Fruit fly (Drosophila melanogaster) Kc167 (cell line): Measurements from ENCODE around the gene CG1824.

Experiments
- Myc ChIP-seq: fragments of >200 bp; optimal IDR thresholded peaks from 2 replicates; lab custom pipeline; 2017; ENCODE audit warnings: missing external identifiers
- Sin3A ChIP-seq: fragments of >200 bp; optimal IDR thresholded peaks from 2 replicates; lab custom pipeline; 2018; ENCODE audit warnings: missing external identifiers
- h ChIP-seq: fragments of >200 bp; optimal IDR thresholded peaks from 3 replicates; lab custom pipeline; 2018; ENCODE audit warnings: missing external identifiers
- insv ChIP-seq: fragments of >200 bp; optimal IDR thresholded peaks from 3 replicates; lab custom pipeline; 2018; ENCODE audit warnings: missing external identifiers
- psq ChIP-seq: fragments of >200 bp; optimal IDR thresholded peaks from 2 replicates; lab custom pipeline; 2017; ENCODE audit warnings: missing external identifiers
- ttk ChIP-seq: sonication (Bioruptor generic); optimal IDR thresholded peaks from 2 replicates; lab custom pipeline; 2017; ENCODE audit warnings: missing external identifiers

CG1824 gene

DNA sequence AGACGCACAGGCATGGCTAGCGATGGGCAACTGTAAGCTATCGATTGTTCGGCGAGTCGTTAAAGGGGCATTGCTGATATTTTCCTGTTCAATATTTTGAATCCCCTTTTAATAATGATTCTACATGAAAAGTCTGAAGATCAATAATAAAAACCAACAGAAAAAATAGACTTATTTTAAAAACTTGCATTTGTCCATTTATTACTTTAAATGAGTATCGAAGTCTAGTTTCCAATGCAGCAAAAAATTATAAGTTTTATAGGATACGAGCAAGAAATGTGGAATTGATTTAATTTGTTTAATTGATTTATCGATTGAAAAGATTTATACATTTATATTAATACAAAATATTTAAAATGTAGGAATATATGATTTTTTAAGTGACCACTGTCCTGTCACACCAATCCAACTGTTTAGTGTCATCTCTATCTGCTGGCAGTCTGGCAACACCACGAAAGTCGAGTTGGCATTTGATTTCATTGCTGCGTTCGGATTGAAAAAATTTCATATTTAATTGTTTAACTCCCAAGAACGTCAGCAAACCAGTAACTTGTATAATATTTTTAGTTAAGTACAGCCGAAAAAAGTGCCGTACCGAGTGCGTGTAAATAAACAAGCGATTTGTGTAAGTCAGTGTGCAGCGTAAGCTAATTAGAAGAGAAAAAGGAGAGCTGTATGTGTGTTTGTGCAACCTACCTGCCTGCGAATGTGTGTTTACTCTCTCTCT, at the start of gene CG1824, which contains the start of gene Sec16:
CG1824 (minus strand) TSS at position 15 of the 727 bp plus-strand sequence.
Sec16 (plus strand) TSS at position 438 of the 727 bp plus-strand sequence.
- TF ChIP-seq Myc (lab: Kevin White, UChicago) (no peak), psq (lab: Kevin White, UChicago) (no peak), ttk (lab: Kevin White, UChicago) (no peak), insv (lab: Kevin White, UChicago) (no peak), h (lab: Kevin White, UChicago) (no peak), Sin3A (no peak)

dm6 chrX:12633992-12634391, 38.6 kb upstream of the CG1824 start:
- no peak for TF ChIP-seq psq (lab: Kevin White, UChicago)
- TF ChIP-seq h (lab: Kevin White, UChicago), result no peak
- no peak for TF ChIP-seq Myc (lab: Kevin White, UChicago)
- no peak for TF ChIP-seq insv (lab: Kevin White, UChicago)
- no peak for TF ChIP-seq ttk (lab: Kevin White, UChicago)
- TF ChIP-seq Sin3A, result no peak

- no peak for TF ChIP-seq psq (lab: Kevin White, UChicago)
- TF ChIP-seq ttk (lab: Kevin White, UChicago), result no peak
- TF ChIP-seq Myc (lab: Kevin White, UChicago), result no peak
- no peak for TF ChIP-seq Sin3A
- no peak for TF ChIP-seq h (lab: Kevin White, UChicago)
- TF ChIP-seq insv (lab: Kevin White, UChicago), result no peak
These were observed 37.8 kb upstream of the CG1824 start for dm6 chrX:12633204-12633603.

DNA sequence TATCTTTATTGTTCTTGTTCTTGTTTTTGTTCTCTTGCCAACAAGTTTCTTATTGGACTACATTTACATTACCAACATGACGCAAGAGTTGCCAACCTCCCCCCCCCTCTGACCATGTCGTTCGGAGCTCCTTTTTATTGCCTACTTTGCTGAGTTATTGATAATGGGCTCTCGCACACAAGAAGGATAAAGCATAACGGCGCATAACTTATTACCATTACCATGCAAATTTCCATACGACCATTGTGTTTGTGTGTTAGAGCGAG, 36.7 kb upstream of the CG1824 start:
- TF ChIP-seq insv (lab: Kevin White, UChicago), result no peak

DNA sequence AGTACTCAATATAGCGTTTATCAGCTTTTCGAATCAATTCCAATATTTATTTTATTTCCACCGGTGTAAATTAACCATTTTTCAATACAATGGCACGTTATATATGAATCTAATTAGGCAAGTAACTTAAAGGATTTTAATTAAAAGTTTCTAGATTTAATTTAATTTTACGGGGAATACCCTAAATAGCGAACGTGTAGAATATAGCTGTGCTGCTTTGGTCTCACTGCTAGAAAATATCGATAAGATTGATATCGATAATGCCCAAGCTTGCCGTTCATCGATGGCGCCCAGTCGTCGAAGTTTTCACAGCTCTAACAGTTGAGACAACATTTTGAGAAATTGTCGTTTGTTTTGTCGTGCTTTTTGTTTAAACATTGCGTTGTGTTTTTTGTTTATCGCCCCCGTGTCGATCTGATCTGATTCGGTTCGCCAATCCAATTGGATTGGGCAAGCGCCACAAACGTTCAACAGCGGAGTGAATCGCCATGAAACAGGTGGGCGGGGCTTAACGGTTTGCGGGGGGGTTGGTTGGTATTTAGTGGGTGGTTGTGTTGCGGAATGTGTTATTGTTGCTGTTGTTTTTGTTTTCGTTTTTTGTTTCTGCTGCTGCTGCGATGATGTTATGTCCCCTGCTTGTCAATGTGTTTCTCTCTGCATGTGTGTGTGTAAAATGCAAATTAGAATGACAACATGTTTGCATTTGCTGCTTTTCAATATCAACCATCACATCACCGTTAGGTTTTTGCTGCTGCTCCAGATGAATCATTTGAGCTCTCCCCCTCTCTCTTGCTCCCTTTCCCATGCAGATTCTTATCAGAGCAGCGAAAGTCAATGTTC, 36.1 kb upstream of the CG1824 start, which contains the start of gene Tomosyn:
Tomosyn (plus strand) TSS at position 289 of the 840 bp plus-strand sequence.
- TF ChIP-seq Myc (lab: Kevin White, UChicago), result no peak
- no peak for TF ChIP-seq h (lab: Kevin White, UChicago)
- no peak for TF ChIP-seq Sin3A
- no peak for TF ChIP-seq insv (lab: Kevin White, UChicago)

DNA sequence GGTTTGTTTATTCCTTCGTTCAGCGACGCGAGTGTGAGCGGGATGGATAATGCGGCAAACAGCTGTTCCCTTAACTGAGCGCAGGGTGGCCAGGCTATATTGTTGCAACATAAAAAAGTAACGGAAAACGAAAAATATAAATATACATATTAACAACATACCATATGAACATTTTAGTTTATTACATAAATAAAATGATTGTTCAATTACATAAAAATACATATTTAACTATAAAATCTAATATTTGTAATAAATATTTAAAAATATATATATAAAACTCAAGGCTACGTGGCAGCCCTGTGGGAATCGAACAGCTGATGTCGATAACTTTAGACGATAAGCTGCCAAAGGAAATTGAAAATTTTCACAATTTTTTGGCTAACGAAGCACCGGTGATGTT, 34.1 kb upstream of the CG1824 start, which contains the start of the genes Aven and CG2540:
Aven (minus strand) TSS at position 77 of the 400 bp plus-strand sequence.
CG2540 (plus strand) TSS at position 315 of the 400 bp plus-strand sequence.
- TF ChIP-seq ttk (lab: Kevin White, UChicago) (no peak), Sin3A (no peak), psq (lab: Kevin White, UChicago) (no peak), Myc (lab: Kevin White, UChicago) (no peak), insv (lab: Kevin White, UChicago) (no peak), h (lab: Kevin White, UChicago) (no peak)

DNA sequence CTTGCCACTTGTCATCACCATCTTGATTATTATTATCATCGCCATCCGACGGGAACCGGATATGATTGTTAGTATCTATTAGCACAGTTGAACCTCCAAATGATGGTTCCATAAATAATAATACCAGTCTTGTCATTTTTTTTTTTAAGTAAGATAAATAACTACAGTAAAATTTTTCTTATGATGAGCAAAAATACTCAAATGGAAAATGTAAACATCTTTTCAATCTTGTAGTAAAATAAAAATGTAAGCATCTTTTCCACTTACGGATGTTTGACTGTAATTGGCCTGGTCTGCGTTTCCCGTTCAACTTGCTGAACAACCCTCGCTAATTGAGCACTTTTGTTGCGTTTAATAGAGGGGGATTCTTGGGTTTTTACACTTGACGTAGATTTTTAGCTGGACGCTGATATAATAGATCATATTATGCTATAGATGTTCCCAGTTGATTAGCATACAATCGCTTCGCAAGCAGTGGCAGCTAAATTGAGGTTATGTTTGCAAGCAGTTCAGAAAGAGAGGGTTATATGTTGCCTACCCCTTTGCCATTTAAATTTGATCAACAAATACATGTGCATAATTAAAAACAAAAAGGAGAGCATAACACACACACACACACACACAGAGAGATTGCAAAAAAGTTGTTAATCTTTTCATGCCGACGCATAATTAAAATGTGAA, 30.3 kb upstream of the CG1824 start:
- TF ChIP-seq psq (lab: Kevin White, UChicago) (no peak), insv (lab: Kevin White, UChicago) (no peak), h (lab: Kevin White, UChicago) (no peak), Sin3A (no peak), ttk (lab: Kevin White, UChicago) (no peak), Myc (lab: Kevin White, UChicago) (no peak)

DNA sequence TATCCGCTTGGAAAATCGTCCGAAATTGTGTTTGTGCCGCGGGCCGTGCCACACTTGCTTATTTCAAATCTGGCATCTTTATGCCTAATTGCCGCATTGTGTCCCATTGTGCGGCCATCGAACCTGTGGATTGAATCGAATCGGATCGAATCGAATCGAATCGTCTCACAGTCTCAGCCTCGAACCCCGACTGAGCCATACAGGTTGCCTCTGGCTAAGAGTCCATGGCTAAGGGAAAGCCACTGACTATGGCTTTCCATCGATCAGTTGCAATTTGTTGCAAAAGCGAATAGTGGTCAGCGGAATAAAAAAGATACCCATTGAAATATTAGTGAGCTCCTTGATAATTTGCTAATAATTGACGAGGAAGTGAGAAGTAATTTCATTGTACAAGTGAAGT, 28.6 kb upstream of the CG1824 start, which contains the start of gene CG15728:
CG15728 (plus strand) TSS at position 301 of the 400 bp plus-strand sequence.
- TF ChIP-seq psq (lab: Kevin White, UChicago) (no peak), insv (lab: Kevin White, UChicago) (no peak), h (lab: Kevin White, UChicago) (no peak), Myc (lab: Kevin White, UChicago) (no peak), ttk (lab: Kevin White, UChicago) (no peak), Sin3A (no peak)

- no peak for TF ChIP-seq h (lab: Kevin White, UChicago)
- no peak for TF ChIP-seq Sin3A
- no peak for TF ChIP-seq Myc (lab: Kevin White, UChicago)
- no peak for TF ChIP-seq psq (lab: Kevin White, UChicago)
- TF ChIP-seq insv (lab: Kevin White, UChicago), result no peak
- TF ChIP-seq ttk (lab: Kevin White, UChicago), result no peak
These were observed 26.2 kb upstream of the CG1824 start for dm6 chrX:12621640-12622039.

dm6 chrX:12615752-12616366, 20.4 kb upstream of the CG1824 start, which contains the start of gene CG11085:
Gene CG11085 (plus strand): TSS chrX:12616316.
- no peak for TF ChIP-seq insv (lab: Kevin White, UChicago)
- TF ChIP-seq Myc (lab: Kevin White, UChicago), result no peak
- no peak for TF ChIP-seq h (lab: Kevin White, UChicago)

DNA sequence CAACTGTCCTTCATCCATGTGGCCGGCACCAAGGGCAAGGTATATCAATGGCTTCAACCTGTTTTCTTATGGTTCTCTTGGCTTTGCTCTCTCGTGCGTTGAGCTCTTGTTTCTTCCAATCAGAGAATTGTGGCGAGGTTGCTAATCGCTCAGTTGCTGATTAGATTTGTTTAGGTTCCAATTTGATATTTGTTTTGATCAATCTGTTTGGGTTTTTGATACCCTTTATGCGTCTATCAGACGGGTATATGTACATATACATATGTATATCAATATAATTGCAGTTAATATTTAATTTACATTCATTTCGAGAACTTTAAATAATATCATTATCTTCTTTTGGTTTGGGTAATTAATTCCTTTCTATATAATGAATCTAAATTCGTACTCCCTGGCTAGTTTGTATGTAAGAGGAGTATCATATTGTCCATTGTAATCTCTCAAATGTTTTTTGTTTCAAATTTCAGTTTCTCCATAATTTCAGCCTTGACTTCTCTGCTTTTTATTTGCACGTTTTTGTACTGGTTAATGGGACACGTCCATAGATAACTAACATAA, 17.9 kb upstream of the CG1824 start:
- no peak for TF ChIP-seq Myc (lab: Kevin White, UChicago)
